Fruit fly (Drosophila melanogaster): ENCODE measurements around the gene CG6276.

CG6276 gene

DNA sequence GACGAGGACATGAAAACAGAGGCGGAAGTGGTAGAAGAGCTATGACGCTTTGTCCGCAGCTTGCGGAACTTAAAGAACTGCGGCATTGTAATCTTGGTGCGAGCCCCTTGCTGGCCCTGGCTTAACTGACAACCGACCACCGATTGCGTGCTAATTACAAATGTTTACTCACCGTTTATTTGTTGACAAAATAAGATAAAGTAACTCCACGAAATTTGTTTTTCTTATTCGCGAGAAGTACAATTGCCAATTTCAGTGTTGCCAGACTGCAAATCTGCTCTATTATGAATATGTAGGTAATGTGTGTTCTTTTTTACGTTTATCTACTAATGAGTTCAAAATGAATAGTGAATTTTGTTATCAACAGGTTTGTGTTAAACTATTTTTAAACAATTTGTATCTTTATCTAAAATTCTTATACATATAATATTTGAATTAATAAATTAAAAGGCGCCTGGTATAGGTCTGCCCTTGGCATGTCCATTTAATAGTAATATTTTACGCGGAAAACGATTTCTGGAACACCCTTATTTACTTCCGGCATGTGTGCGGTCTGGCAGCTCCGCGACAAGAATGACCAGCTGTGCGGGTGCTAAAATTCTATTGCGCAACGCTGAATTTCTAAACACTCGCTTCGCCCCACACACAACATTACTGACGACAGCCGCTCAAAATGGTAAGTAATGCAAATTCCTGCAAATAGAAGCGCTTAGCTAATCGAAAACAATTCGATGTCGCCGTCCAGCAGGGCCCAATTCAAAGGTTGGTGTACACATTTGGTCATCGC, 37.0 kb upstream of the CG6276 start, which contains the start of the genes Atg4b and Hibch (continued):
- TF ChIP-seq MBD-R2 (GFP tag; IDR thresholded peaks at IDR 0.05) (peak; percentile 87), maf-S (GFP tag; optimal IDR thresholded peaks at IDR 0.05) (no peak), phol (tag; optimal IDR thresholded peaks at IDR 0.05) (peak; percentile 85), en (GFP tag; optimal IDR thresholded peaks at IDR 0.05) (no peak), Dip3 (GFP tag; optimal IDR thresholded peaks at IDR 0.05) (peak; percentile 48), CG15696 (tag; optimal IDR thresholded peaks at IDR 0.05) (peak; percentile 91), CG12071 (GFP tag; optimal IDR thresholded peaks at IDR 0.05) (no peak), CG9797 (GFP tag; optimal IDR thresholded peaks at IDR 0.05) (peak; percentile 38), CG5953 (GFP tag; IDR thresholded peaks at IDR 0.05) (peak; percentile 56; the same call in 1 of the 2 replicates), CG17361 (GFP tag; IDR thresholded peaks at IDR 0.05) (peak; percentile 95), ato (GFP tag; IDR thresholded peaks at IDR 0.05; ENCODE audit: partially characterized antibody) (peak; percentile 58; the same call in 1 of the 2 replicates), p53 (GFP tag; optimal IDR thresholded peaks at IDR 0.05) (no peak), CG4820 (GFP tag; optimal IDR thresholded peaks at IDR 0.05) (peak; percentile 76), br (optimal IDR thresholded peaks at IDR 0.05) (no peak), Deaf1 (tag; optimal IDR thresholded peaks at IDR 0.05) (no peak), CG13287 (GFP tag; IDR thresholded peaks at IDR 0.05; ENCODE audit: partially characterized antibody) (peak; percentile 14; the same call in 1 of the 2 replicates), Fer2 (tag; optimal IDR thresholded peaks at IDR 0.05) (peak; percentile 86), pum (GFP tag; optimal IDR thresholded peaks at IDR 0.05) (peak; percentile 9), tgo (GFP tag; IDR thresholded peaks at IDR 0.05) (peak; percentile 72), Atf3 (GFP tag; optimal IDR thresholded peaks at IDR 0.05) (no peak), ERR (GFP tag; optimal IDR thresholded peaks at IDR 0.05) (no peak), PHDP (tag; optimal IDR thresholded peaks at IDR 0.05) (peak; percentile 82), Trl (optimal IDR thresholded peaks at IDR 0.05) (no peak), Trl (GFP tag; optimal IDR thresholded peaks at IDR 0.05) (no peak), h (optimal IDR thresholded peaks at IDR 0.05) (no peak), CG6854 (GFP tag; optimal IDR thresholded peaks at IDR 0.05) (peak; percentile 36), gsb-n (tag; optimal IDR thresholded peaks at IDR 0.05) (no peak), CG15073 (GFP tag; optimal IDR thresholded peaks at IDR 0.05) (no peak), odd (GFP tag; optimal IDR thresholded peaks at IDR 0.05) (peak; percentile 70), CG18476 (GFP tag; optimal IDR thresholded peaks at IDR 0.05) (peak; percentile 64), CG8944 (GFP tag; optimal IDR thresholded peaks at IDR 0.05) (peak; percentile 38), lab (GFP tag; optimal IDR thresholded peaks at IDR 0.05) (no peak), CG13123 (GFP tag; optimal IDR thresholded peaks at IDR 0.05) (peak; percentile 63), CG11247 (GFP tag; IDR thresholded peaks at IDR 0.05) (peak; percentile 65), disco-r (GFP tag; optimal IDR thresholded peaks at IDR 0.05) (no peak), emc (GFP tag; optimal IDR thresholded peaks at IDR 0.05) (no peak), E2f2 (GFP tag; IDR thresholded peaks at IDR 0.05) (peak; percentile 60), bab2 (GFP tag; optimal IDR thresholded peaks at IDR 0.05) (no peak), eve (GFP tag; optimal IDR thresholded peaks at IDR 0.05) (no peak), eyg (GFP tag; optimal IDR thresholded peaks at IDR 0.05) (no peak), Blimp-1 (GFP tag; optimal IDR thresholded peaks at IDR 0.05) (peak; percentile 76), slp2 (GFP tag; optimal IDR thresholded peaks at IDR 0.05) (no peak), bsh (GFP tag; optimal IDR thresholded peaks at IDR 0.05) (peak; percentile 38 to 79), Stat92E (GFP tag; optimal IDR thresholded peaks at IDR 0.05) (peak in 1 of 3 experiments; percentile 57), CG9876 (GFP tag; optimal IDR thresholded peaks at IDR 0.05) (no peak), sima (GFP tag; optimal IDR thresholded peaks at IDR 0.05) (no peak), CG43689 (GFP tag; IDR thresholded peaks at IDR 0.05) (peak; percentile 59; the same call in 1 of the 2 replicates), mirr (GFP tag; optimal IDR thresholded peaks at IDR 0.05) (peak; percentile 46), Gug (GFP tag; IDR thresholded peaks at IDR 0.05) (peak; percentile 81), ems (GFP tag; optimal IDR thresholded peaks at IDR 0.05) (peak; percentile 31), danr (GFP tag; IDR thresholded peaks at IDR 0.05) (peak; percentile 74)

Measured in whole organism, embryonic.